Worm (Caenorhabditis elegans): Measurements from ENCODE around the gene R166.2.

The R166.2 gene

ce11 chrII:10547311-10547710, 9.8 kb upstream of the R166.2 start (continued):
- TF ChIP-seq ces-1 (GFP tag; optimal IDR thresholded peaks at IDR 0.05) (no peak), ceh-82 (tag; optimal IDR thresholded peaks at IDR 0.05) (no peak), lin-13 (GFP tag; optimal IDR thresholded peaks at IDR 0.05) (no peak), madf-9 (GFP tag; conservative IDR thresholded peaks at IDR 0.05) (peak; percentile 26; the same call in 1 of the 2 replicates), Y5F2A.4 (GFP tag; optimal IDR thresholded peaks at IDR 0.05) (no peak), egl-43 (GFP tag; IDR thresholded peaks at IDR 0.05) (peak; percentile 85), snpc-4 (tag; optimal IDR thresholded peaks at IDR 0.05) (no peak), tra-1 (GFP tag; IDR thresholded peaks at IDR 0.05) (peak; percentile 39; the same call in 1 of the 2 replicates), lin-29 (GFP tag; IDR thresholded peaks at IDR 0.05) (no peak), tag-97 (GFP tag; IDR thresholded peaks at IDR 0.05) (no peak), mdt-29 (GFP tag; IDR thresholded peaks at IDR 0.05) (peak; percentile 59; the same call in 1 of the 2 replicates), zip-2 (tag; optimal IDR thresholded peaks at IDR 0.05) (no peak), set-16 (GFP tag; IDR thresholded peaks at IDR 0.05) (peak; percentile 93)

ce11 chrII:10546784-10547087, 9.3 kb upstream of the R166.2 start:
- TF ChIP-seq lsy-2 (tag; optimal IDR thresholded peaks at IDR 0.05) = peak in 1 of 2 experiments; percentile 19
- TF ChIP-seq unc-62 (GFP tag; optimal IDR thresholded peaks at IDR 0.05 in 1 of 2) = peak in 1 of 2 experiments; percentile 69
- no peak for TF ChIP-seq unc-62 (tag; optimal IDR thresholded peaks at IDR 0.05)
- TF ChIP-seq T20F7.1 (GFP tag; optimal IDR thresholded peaks at IDR 0.05) = peak; percentile 39
- TF ChIP-seq lin-13 (GFP tag; optimal IDR thresholded peaks at IDR 0.05) = peak; percentile 21
- TF ChIP-seq dve-1 (tag; optimal IDR thresholded peaks at IDR 0.05; ENCODE audit: insufficient read depth) = no peak
- TF ChIP-seq ama-1 (optimal IDR thresholded peaks at IDR 0.05) = peak; percentile 57
- no peak for TF ChIP-seq nhr-102 (tag; optimal IDR thresholded peaks at IDR 0.05)
- no peak for TF ChIP-seq lin-29 (GFP tag; IDR thresholded peaks at IDR 0.05)
- TF ChIP-seq dmd-9 (GFP tag; IDR thresholded peaks at IDR 0.05) = no peak
- TF ChIP-seq lin-38 (GFP tag; IDR thresholded peaks at IDR 0.05) = no peak
- peak; percentile 18 for TF ChIP-seq mep-1 (tag; optimal IDR thresholded peaks at IDR 0.05)
- no peak for TF ChIP-seq lin-15B (tag; optimal IDR thresholded peaks at IDR 0.05)
- no peak for TF ChIP-seq fkh-10 (GFP tag; optimal IDR thresholded peaks at IDR 0.05)
- TF ChIP-seq ceh-20 (GFP tag; IDR thresholded peaks at IDR 0.05) = no peak
- peak; percentile 20 for TF ChIP-seq nhr-25 (tag; optimal IDR thresholded peaks at IDR 0.05; ENCODE audit: borderline replicate concordance, insufficient read depth)
- no peak for TF ChIP-seq F44E2.7 (GFP tag; IDR thresholded peaks at IDR 0.05)
- TF ChIP-seq nhr-77 (tag; optimal IDR thresholded peaks at IDR 0.05) = peak; percentile 22
- TF ChIP-seq ceh-62 (tag; optimal IDR thresholded peaks at IDR 0.05) = no peak

ce11 chrII:10545924-10546783, 8.7 kb upstream of the R166.2 start:
- TF ChIP-seq tag-97 (GFP tag; IDR thresholded peaks at IDR 0.05) = no peak
- TF ChIP-seq Y75B8A.6 (GFP tag; IDR thresholded peaks at IDR 0.05) = peak; percentile 37; the same call in 1 of the 2 replicates
- no peak for TF ChIP-seq duxl-1 (tag; optimal IDR thresholded peaks at IDR 0.05; ENCODE audit: poor library complexity)
- no peak for TF ChIP-seq nhr-42 (GFP tag; IDR thresholded peaks at IDR 0.05)
- TF ChIP-seq mep-1 (tag; optimal IDR thresholded peaks at IDR 0.05) = no peak
- TF ChIP-seq ctbp-1 (GFP tag; IDR thresholded peaks at IDR 0.05) = no peak; the same call in 1 of the 2 replicates
- no peak for TF ChIP-seq sdz-12 (GFP tag; optimal IDR thresholded peaks at IDR 0.05)
- TF ChIP-seq dpl-1 (GFP tag; optimal IDR thresholded peaks at IDR 0.05) = no peak
- no peak for TF ChIP-seq ceh-44 (GFP tag; IDR thresholded peaks at IDR 0.05)
- no peak for TF ChIP-seq spr-3 (GFP tag; optimal IDR thresholded peaks at IDR 0.05)
- no peak for TF ChIP-seq daf-16 (GFP tag; optimal IDR thresholded peaks at IDR 0.05)
- TF ChIP-seq daf-16 (tag; optimal IDR thresholded peaks at IDR 0.05) = no peak
- no peak for TF ChIP-seq egl-27 (tag; optimal IDR thresholded peaks at IDR 0.05)
- TF ChIP-seq vab-7 (GFP tag; IDR thresholded peaks at IDR 0.05) = no peak
- no peak for TF ChIP-seq ceh-32 (tag; optimal IDR thresholded peaks at IDR 0.05; ENCODE audit: poor library complexity)
- no peak for TF ChIP-seq F44E2.7 (GFP tag; IDR thresholded peaks at IDR 0.05)
- peak; percentile 46 for TF ChIP-seq nhr-11 (tag; optimal IDR thresholded peaks at IDR 0.05)
- TF ChIP-seq unc-62 (GFP tag; optimal IDR thresholded peaks at IDR 0.05 in 1 of 2) = no peak
- TF ChIP-seq unc-62 (tag; optimal IDR thresholded peaks at IDR 0.05) = no peak
- TF ChIP-seq daf-12 (tag; optimal IDR thresholded peaks at IDR 0.05) = no peak
- no peak for TF ChIP-seq unc-39 (tag; optimal IDR thresholded peaks at IDR 0.05)
- no peak for TF ChIP-seq unc-130 (GFP tag; optimal IDR thresholded peaks at IDR 0.05)
- TF ChIP-seq egl-43 (GFP tag; IDR thresholded peaks at IDR 0.05) = peak; percentile 62; the same call in 1 of the 2 replicates
